Worm (Caenorhabditis elegans): ENCODE measurements around the gene C36A4.11.

The C36A4.11 gene

ce11 chrIII:3819579-3819978, 20.8 kb upstream of the C36A4.11 start, which contains the start of gene dpy-27:
Gene dpy-27 (minus strand): TSS chrIII:3819679.
- TF ChIP-seq bed-3 (GFP tag; optimal IDR thresholded peaks at IDR 0.05) (no peak), sem-2 (GFP tag; optimal IDR thresholded peaks at IDR 0.05) (no peak), snpc-4 (tag; optimal IDR thresholded peaks at IDR 0.05) (no peak), flh-1 (GFP tag; optimal IDR thresholded peaks at IDR 0.05) (no peak), cnd-1 (tag; optimal IDR thresholded peaks at IDR 0.05) (no peak), nhr-28 (tag; optimal IDR thresholded peaks at IDR 0.05) (no peak), elt-1 (tag; optimal IDR thresholded peaks at IDR 0.05; ENCODE audit: borderline replicate concordance, insufficient read depth) (no peak), M03D4.4 (tag; optimal IDR thresholded peaks at IDR 0.05) (no peak), zip-8 (tag; optimal IDR thresholded peaks at IDR 0.05) (no peak), mls-2 (tag; optimal IDR thresholded peaks at IDR 0.05) (no peak), nhr-237 (tag; optimal IDR thresholded peaks at IDR 0.05) (no peak)

ce11 chrIII:3820134-3820533, 20.2 kb upstream of the C36A4.11 start:
- peak; percentile 53 for TF ChIP-seq mep-1 (tag; optimal IDR thresholded peaks at IDR 0.05)
- no peak for TF ChIP-seq ztf-11 (tag; optimal IDR thresholded peaks at IDR 0.05)
- TF ChIP-seq mls-2 (tag; optimal IDR thresholded peaks at IDR 0.05): peak; percentile 46
- TF ChIP-seq nhr-28 (tag; optimal IDR thresholded peaks at IDR 0.05): no peak
- TF ChIP-seq tbx-8 (GFP tag; optimal IDR thresholded peaks at IDR 0.05): no peak
- TF ChIP-seq sem-2 (GFP tag; optimal IDR thresholded peaks at IDR 0.05): no peak
- TF ChIP-seq snpc-4 (tag; optimal IDR thresholded peaks at IDR 0.05): no peak
- TF ChIP-seq blmp-1 (tag; optimal IDR thresholded peaks at IDR 0.05): peak; percentile 90
- peak; percentile 63 for TF ChIP-seq lin-13 (tag; optimal IDR thresholded peaks at IDR 0.05)
- peak; percentile 67 for TF ChIP-seq sptf-1 (tag; optimal IDR thresholded peaks at IDR 0.05)
- peak; percentile 80 for TF ChIP-seq nhr-2 (tag; optimal IDR thresholded peaks at IDR 0.05)
- no peak for TF ChIP-seq flh-1 (GFP tag; optimal IDR thresholded peaks at IDR 0.05)
- TF ChIP-seq hlh-1 (tag; optimal IDR thresholded peaks at IDR 0.05): peak; percentile 45
- TF ChIP-seq ces-1 (GFP tag; optimal IDR thresholded peaks at IDR 0.05): peak; percentile 42
- peak; percentile 69 for TF ChIP-seq cnd-1 (tag; optimal IDR thresholded peaks at IDR 0.05)
- peak; percentile 81 for TF ChIP-seq pha-4 (tag; optimal IDR thresholded peaks at IDR 0.05)
- peak; percentile 84 for TF ChIP-seq unc-120 (tag; optimal IDR thresholded peaks at IDR 0.05; ENCODE audit: poor library complexity, severe bottlenecking)
- TF ChIP-seq drap-1 (GFP tag; optimal IDR thresholded peaks at IDR 0.05): peak; percentile 43
- no peak for TF ChIP-seq nhr-12 (tag; optimal IDR thresholded peaks at IDR 0.05)
- TF ChIP-seq M03D4.4 (tag; optimal IDR thresholded peaks at IDR 0.05): peak; percentile 11
- peak; percentile 35 for TF ChIP-seq ceh-39 (tag; optimal IDR thresholded peaks at IDR 0.05)
- peak; percentile 15 for TF ChIP-seq lsy-2 (tag; optimal IDR thresholded peaks at IDR 0.05)
- peak; percentile 30 for TF ChIP-seq lin-32 (GFP tag; optimal IDR thresholded peaks at IDR 0.05)
- TF ChIP-seq unc-62 (GFP tag; optimal IDR thresholded peaks at IDR 0.05): peak; percentile 74
- no peak for TF ChIP-seq elt-3 (tag; optimal IDR thresholded peaks at IDR 0.05)
- TF ChIP-seq nhr-237 (tag; optimal IDR thresholded peaks at IDR 0.05): peak; percentile 9
- TF ChIP-seq ham-2 (GFP tag; optimal IDR thresholded peaks at IDR 0.05): peak; percentile 64
- no peak for TF ChIP-seq zip-8 (tag; optimal IDR thresholded peaks at IDR 0.05)

ce11 chrIII:3821969-3822453, 18.4 kb upstream of the C36A4.11 start, which contains the start of gene amx-1:
Gene amx-1 (plus strand): TSS chrIII:3822403.
- peak; percentile 26 for TF ChIP-seq elt-1 (tag; optimal IDR thresholded peaks at IDR 0.05; ENCODE audit: borderline replicate concordance, insufficient read depth)
- TF ChIP-seq ces-1 (GFP tag; optimal IDR thresholded peaks at IDR 0.05): peak; percentile 14
- peak; percentile 56 for TF ChIP-seq nhr-2 (tag; optimal IDR thresholded peaks at IDR 0.05)
- TF ChIP-seq cnd-1 (tag; optimal IDR thresholded peaks at IDR 0.05): peak; percentile 10
- TF ChIP-seq sptf-1 (tag; optimal IDR thresholded peaks at IDR 0.05): no peak
- peak; percentile 2 for TF ChIP-seq hlh-1 (tag; optimal IDR thresholded peaks at IDR 0.05)
- TF ChIP-seq lsy-2 (tag; optimal IDR thresholded peaks at IDR 0.05): no peak

- no peak for TF ChIP-seq drap-1 (GFP tag; optimal IDR thresholded peaks at IDR 0.05)
- no peak for TF ChIP-seq bed-3 (GFP tag; optimal IDR thresholded peaks at IDR 0.05)
- no peak for TF ChIP-seq mls-2 (tag; optimal IDR thresholded peaks at IDR 0.05)
- no peak for TF ChIP-seq ham-2 (GFP tag; optimal IDR thresholded peaks at IDR 0.05)
- no peak for TF ChIP-seq zip-8 (tag; optimal IDR thresholded peaks at IDR 0.05)
- TF ChIP-seq nhr-28 (tag; optimal IDR thresholded peaks at IDR 0.05): no peak
- TF ChIP-seq unc-62 (GFP tag; optimal IDR thresholded peaks at IDR 0.05): no peak
- no peak for TF ChIP-seq blmp-1 (tag; optimal IDR thresholded peaks at IDR 0.05)
- TF ChIP-seq unc-120 (tag; optimal IDR thresholded peaks at IDR 0.05; ENCODE audit: poor library complexity, severe bottlenecking): no peak
- TF ChIP-seq mab-5 (tag; optimal IDR thresholded peaks at IDR 0.05): no peak
- no peak for TF ChIP-seq ceh-83 (GFP tag; optimal IDR thresholded peaks at IDR 0.05)
Observed at ce11 chrIII:3829105-3829504, 11.3 kb upstream of the C36A4.11 start, which contains the start of gene cnnm-5. Gene cnnm-5 (minus strand): TSS chrIII:3829205.
